Fruit fly (Drosophila melanogaster) whole organism, prepupa: ENCODE measurements around the gene Sdhaf3.
A peak's percentile ranks its signal among the peaks of the same experiment; 100 is the strongest.

ENCODE experiments used
- Blimp-1 ChIP-seq: fragments of 200-800 bp; sonication (Bioruptor generic); optimal IDR thresholded peaks from 3 replicates; lab custom pipeline; 2017; ENCODE audit warnings: missing biosample characterization, missing genetic modification characterization, mild to moderate bottlenecking, moderate library complexity, missing genetic modification reagents
- CG10631 ChIP-seq: fragments of 200-800 bp; sonication (Bioruptor generic); optimal IDR thresholded peaks from 2 replicates; lab custom pipeline; 2016; ENCODE audit warnings: missing biosample characterization, missing genetic modification characterization
- CG10669 ChIP-seq: fragments of 200-800 bp; sonication (Bioruptor generic); optimal IDR thresholded peaks from 3 replicates; lab custom pipeline; 2018; ENCODE audit warnings: missing biosample characterization, mild to moderate bottlenecking, missing genetic modification characterization, moderate library complexity
- CG11294 ChIP-seq: fragments of 200-800 bp; sonication (Bioruptor generic); IDR thresholded peaks from 2 replicates; pipeline ENCODE4 v1.3.6; 2022; ENCODE audit warnings: missing biosample characterization, missing genetic modification characterization
- CG11762 ChIP-seq: fragments of 200-800 bp; sonication (Bioruptor generic); optimal IDR thresholded peaks from 3 replicates; lab custom pipeline; 2016; ENCODE audit warnings: missing biosample characterization, missing genetic modification characterization; ENCODE audit not compliant: insufficient read depth
- CG11902 ChIP-seq: fragments of 200-800 bp; sonication (Bioruptor generic); optimal IDR thresholded peaks from 3 replicates; lab custom pipeline; 2016; ENCODE audit warnings: missing biosample characterization, missing genetic modification characterization
- CG15336 ChIP-seq: fragments of 200-800 bp; sonication (Bioruptor generic); IDR thresholded peaks from 2 replicates; pipeline ENCODE4 v1.3.6; 2022; ENCODE audit warnings: missing biosample characterization, missing genetic modification characterization
- CG1621 ChIP-seq: fragments of 200-800 bp; sonication (Bioruptor generic); optimal IDR thresholded peaks from 3 replicates; lab custom pipeline; 2018; ENCODE audit warnings: missing biosample characterization, mild to moderate bottlenecking, missing genetic modification characterization
- CG16779 ChIP-seq: fragments of 200-800 bp; sonication (Bioruptor generic); optimal IDR thresholded peaks from 3 replicates; lab custom pipeline; 2017; ENCODE audit warnings: missing biosample characterization, mild to moderate bottlenecking, missing genetic modification characterization
- CG3032 ChIP-seq: fragments of 200-800 bp; optimal IDR thresholded peaks from 2 replicates; lab custom pipeline; 2019; ENCODE audit warnings: missing biosample characterization, mild to moderate bottlenecking, missing genetic modification characterization, moderate library complexity
- CG31627 ChIP-seq: fragments of 200-800 bp; sonication (Bioruptor generic); optimal IDR thresholded peaks from 3 replicates; lab custom pipeline; 2016; ENCODE audit warnings: missing biosample characterization, missing genetic modification characterization
- CG32006 ChIP-seq: fragments of 200-800 bp; sonication (Bioruptor generic); optimal IDR thresholded peaks from 3 replicates; lab custom pipeline; 2017; ENCODE audit warnings: missing biosample characterization, mild to moderate bottlenecking, missing genetic modification characterization
- CG34406 ChIP-seq: fragments of 200-800 bp; sonication (Bioruptor generic); optimal IDR thresholded peaks from 3 replicates; lab custom pipeline; 2016; ENCODE audit warnings: missing biosample characterization, missing genetic modification characterization
- CG3919 ChIP-seq: fragments of 200-800 bp; sonication (Bioruptor generic); optimal IDR thresholded peaks from 3 replicates; lab custom pipeline; 2016; ENCODE audit warnings: missing biosample characterization, missing genetic modification characterization
- CG4318 ChIP-seq: fragments of 200-800 bp; sonication (Bioruptor generic); optimal IDR thresholded peaks from 3 replicates; lab custom pipeline; 2017; ENCODE audit warnings: missing biosample characterization, mild to moderate bottlenecking, missing genetic modification characterization
- CG6163 ChIP-seq: fragments of 200-800 bp; sonication (Bioruptor generic); IDR thresholded peaks from 3 replicates; pipeline ENCODE4 v1.3.6; 2022; ENCODE audit warnings: missing biosample characterization, missing genetic modification characterization
- CG6792 ChIP-seq: fragments of 200-800 bp; sonication (Bioruptor generic); optimal IDR thresholded peaks from 3 replicates; lab custom pipeline; 2016; ENCODE audit warnings: missing biosample characterization, missing genetic modification characterization
- CG6808 ChIP-seq: fragments of 200-800 bp; sonication (Bioruptor generic); optimal IDR thresholded peaks from 3 replicates; lab custom pipeline; 2017; ENCODE audit warnings: missing biosample characterization, missing genetic modification characterization, mild to moderate bottlenecking, moderate library complexity, missing genetic modification reagents
- CG6854 ChIP-seq: fragments of 200-800 bp; sonication (Bioruptor generic); optimal IDR thresholded peaks from 2 replicates; lab custom pipeline; 2017; ENCODE audit warnings: missing biosample characterization, mild to moderate bottlenecking, missing genetic modification characterization
- CG7368 ChIP-seq: fragments of 200-800 bp; sonication (Bioruptor generic); optimal IDR thresholded peaks from 3 replicates; lab custom pipeline; 2016; ENCODE audit warnings: missing biosample characterization, missing genetic modification characterization
- CG8119 ChIP-seq: fragments of 200-800 bp; sonication (Bioruptor generic); IDR thresholded peaks from 3 replicates; pipeline ENCODE4 v1.3.6; 2022; ENCODE audit warnings: missing biosample characterization, missing genetic modification characterization
- CG8319 ChIP-seq: fragments of 200-800 bp; sonication (Bioruptor generic); optimal IDR thresholded peaks from 3 replicates; lab custom pipeline; 2016; ENCODE audit warnings: missing biosample characterization, missing genetic modification characterization
- CG8632 ChIP-seq: fragments of 200-800 bp; sonication (Bioruptor generic); optimal IDR thresholded peaks from 3 replicates; lab custom pipeline; 2016; ENCODE audit warnings: missing biosample characterization, missing genetic modification characterization
- CG9139 ChIP-seq: fragments of 200-800 bp; sonication (Bioruptor generic); optimal IDR thresholded peaks from 3 replicates; lab custom pipeline; 2017; ENCODE audit warnings: missing biosample characterization, mild to moderate bottlenecking, missing genetic modification characterization
- Eip78C ChIP-seq: fragments of 200-800 bp; sonication (Bioruptor generic); peaks from one replicate; lab custom pipeline; 2016; ENCODE audit warnings: missing biosample characterization, missing genetic modification characterization
- Eip93F ChIP-seq: fragments of 200-800 bp; sonication (Bioruptor generic); optimal IDR thresholded peaks from 2 replicates; lab custom pipeline; 2016; ENCODE audit warnings: missing biosample characterization, mild to moderate bottlenecking, missing genetic modification characterization
- Ets21C ChIP-seq: fragments of 200-800 bp; sonication (Bioruptor generic); optimal IDR thresholded peaks from 3 replicates; lab custom pipeline; 2016; ENCODE audit warnings: missing biosample characterization, missing genetic modification characterization
- Ets96B ChIP-seq: fragments of 200-800 bp; optimal IDR thresholded peaks from 2 replicates; lab custom pipeline; 2019; ENCODE audit warnings: missing biosample characterization, mild to moderate bottlenecking, missing genetic modification characterization, moderate library complexity
- Gug ChIP-seq: fragments of 200-800 bp; sonication (Bioruptor generic); IDR thresholded peaks from 2 replicates; pipeline ENCODE4 v1.3.6; 2022; ENCODE audit warnings: missing biosample characterization, missing genetic modification characterization
- Hr38 ChIP-seq: sonication (Bioruptor generic); optimal IDR thresholded peaks from 2 replicates; lab custom pipeline; 2016; ENCODE audit warnings: missing biosample characterization, missing genetic modification characterization
- Hr4 ChIP-seq: fragments of 200-800 bp; sonication (Bioruptor generic); optimal IDR thresholded peaks from 3 replicates; lab custom pipeline; 2016; ENCODE audit warnings: missing biosample characterization, missing genetic modification characterization
- OdsH ChIP-seq: fragments of 200-800 bp; sonication (Bioruptor generic); optimal IDR thresholded peaks from 3 replicates; lab custom pipeline; 2016; ENCODE audit warnings: missing biosample characterization, missing genetic modification characterization
- Smox ChIP-seq: fragments of 200-800 bp; sonication (Bioruptor generic); optimal IDR thresholded peaks from 3 replicates; lab custom pipeline; 2016; ENCODE audit warnings: missing biosample characterization, missing genetic modification characterization
- Sox102F ChIP-seq: fragments of 200-800 bp; sonication (Bioruptor generic); optimal IDR thresholded peaks from 2 replicates; lab custom pipeline; 2016; ENCODE audit warnings: missing biosample characterization, mild to moderate bottlenecking, missing genetic modification characterization
- Sox14 ChIP-seq: fragments of 200-800 bp; sonication (Bioruptor generic); optimal IDR thresholded peaks from 3 replicates; lab custom pipeline; 2016; ENCODE audit warnings: missing biosample characterization, missing genetic modification characterization
- Sox15 ChIP-seq: fragments of 200-800 bp; sonication (Bioruptor generic); optimal IDR thresholded peaks from 3 replicates; lab custom pipeline; 2016; ENCODE audit warnings: missing biosample characterization, missing genetic modification characterization
- achi ChIP-seq: fragments of 200-800 bp; sonication (Bioruptor generic); optimal IDR thresholded peaks from 3 replicates; lab custom pipeline; 2016; ENCODE audit warnings: missing biosample characterization, missing genetic modification characterization
- acj6 ChIP-seq: fragments of 200-800 bp; sonication (Bioruptor generic); optimal IDR thresholded peaks from 3 replicates; lab custom pipeline; 2016; ENCODE audit warnings: missing biosample characterization, missing genetic modification characterization
- dsx ChIP-seq: fragments of 200-800 bp; optimal IDR thresholded peaks from 3 replicates; lab custom pipeline; 2019; ENCODE audit warnings: missing biosample characterization, mild to moderate bottlenecking, missing genetic modification characterization, moderate library complexity; ENCODE audit not compliant: poor library complexity, severe bottlenecking
- eg ChIP-seq: fragments of 200-800 bp; sonication (Bioruptor generic); IDR thresholded peaks from 3 replicates; pipeline ENCODE4 v1.3.6; 2022; ENCODE audit warnings: missing biosample characterization, missing genetic modification characterization
- esn ChIP-seq: fragments of 200-800 bp; sonication (Bioruptor generic); optimal IDR thresholded peaks from 2 replicates; lab custom pipeline; 2016; ENCODE audit warnings: missing biosample characterization, mild to moderate bottlenecking, missing genetic modification characterization, moderate library complexity
- fd59A ChIP-seq: fragments of 200-800 bp; sonication (Bioruptor generic); optimal IDR thresholded peaks from 2 replicates; lab custom pipeline; 2017; ENCODE audit warnings: missing biosample characterization, mild to moderate bottlenecking, missing genetic modification characterization, missing genetic modification reagents
- fd85E ChIP-seq: fragments of 200-800 bp; sonication (Bioruptor generic); optimal IDR thresholded peaks from 3 replicates; lab custom pipeline; 2016; ENCODE audit warnings: missing biosample characterization, missing genetic modification characterization
- fkh ChIP-seq: fragments of 200-800 bp; sonication (Bioruptor generic); optimal IDR thresholded peaks from 3 replicates; lab custom pipeline; 2017; ENCODE audit warnings: missing biosample characterization, mild to moderate bottlenecking, missing genetic modification characterization, moderate library complexity
- lz ChIP-seq: fragments of 200-800 bp; sonication (Bioruptor generic); optimal IDR thresholded peaks from 3 replicates; lab custom pipeline; 2016; ENCODE audit warnings: missing biosample characterization, missing genetic modification characterization
- net ChIP-seq: fragments of 200-800 bp; sonication (Bioruptor generic); optimal IDR thresholded peaks from 3 replicates; lab custom pipeline; 2016; ENCODE audit warnings: missing biosample characterization, missing genetic modification characterization
- pdm3 ChIP-seq: fragments of 200-800 bp; sonication (Bioruptor generic); optimal IDR thresholded peaks from 3 replicates; lab custom pipeline; 2016; ENCODE audit warnings: missing biosample characterization, missing genetic modification characterization
- salr ChIP-seq, 2 experiments: fragments of 200-800 bp; sonication (Bioruptor generic); optimal IDR thresholded peaks; 3 replicates each; lab custom pipeline; 2016 to 2018; ENCODE audit warnings: missing biosample characterization in 2 of 2, missing genetic modification characterization in 2 of 2, mild to moderate bottlenecking in 1 of 2
- spab ChIP-seq: fragments of 200-800 bp; sonication (Bioruptor generic); optimal IDR thresholded peaks from 2 replicates; lab custom pipeline; 2017; ENCODE audit warnings: missing biosample characterization, mild to moderate bottlenecking, missing genetic modification characterization, missing genetic modification reagents
- ss ChIP-seq, 2 experiments: fragments of 200-800 bp; sonication (Bioruptor generic); optimal IDR thresholded peaks; 2 replicates in 1 of 2; 3 replicates in 1 of 2; lab custom pipeline; 2017 to 2018; ENCODE audit warnings: mild to moderate bottlenecking in 2 of 2, missing biosample characterization in 2 of 2, missing genetic modification characterization in 2 of 2, moderate library complexity in 1 of 2
- topi ChIP-seq: fragments of 200-800 bp; sonication (Bioruptor generic); optimal IDR thresholded peaks from 3 replicates; lab custom pipeline; 2016; ENCODE audit warnings: missing biosample characterization, missing genetic modification characterization
- vri ChIP-seq: fragments of 200-800 bp; sonication (Bioruptor generic); optimal IDR thresholded peaks from 3 replicates; lab custom pipeline; 2016; ENCODE audit warnings: missing biosample characterization, mild to moderate bottlenecking, missing genetic modification characterization

Sdhaf3 gene

dm6 chr3R:16524178-16524577, 41.9 kb upstream of the Sdhaf3 start:
- peak; percentile 73 for TF ChIP-seq spab (GFP tag; lab: Kevin White, UChicago)
- peak; percentile 48 for TF ChIP-seq Ets21C
- no peak for TF ChIP-seq Hr38 (GFP tag; lab: Kevin White, UChicago)
- TF ChIP-seq OdsH: peak; percentile 59
- TF ChIP-seq eg: peak; percentile 87
- TF ChIP-seq fd59A (GFP tag; lab: Kevin White, UChicago): no peak
- TF ChIP-seq CG10631 (GFP tag; lab: Kevin White, UChicago): peak; percentile 75
- peak; percentile 64 for TF ChIP-seq lz (GFP tag; lab: Kevin White, UChicago)
- peak; percentile 57 for TF ChIP-seq acj6 (GFP tag; lab: Kevin White, UChicago)
- TF ChIP-seq CG11294 (GFP tag; lab: Robert Waterston, UW): peak; percentile 71
- TF ChIP-seq CG11762 (GFP tag; lab: Kevin White, UChicago): peak; percentile 84
- peak; percentile 10 to 82 for TF ChIP-seq ss (GFP tag; optimal IDR thresholded peaks at IDR 0.05; lab: Kevin White, UChicago)
- no peak for TF ChIP-seq CG1621 (tag; lab: Kevin White, UChicago)
- TF ChIP-seq salr (GFP tag; optimal IDR thresholded peaks at IDR 0.05; lab: Kevin White, UChicago): peak in 1 of 2 experiments; percentile 66
- peak; percentile 81 for TF ChIP-seq CG10669 (GFP tag; lab: Kevin White, UChicago)
- TF ChIP-seq CG9139 (GFP tag; lab: Kevin White, UChicago): no peak
- no peak for TF ChIP-seq CG6854 (GFP tag; lab: Kevin White, UChicago)
- no peak for TF ChIP-seq vri (GFP tag; lab: Kevin White, UChicago)
- TF ChIP-seq dsx (GFP tag; lab: Kevin White, UChicago): peak; percentile 83
- peak; percentile 36 for TF ChIP-seq CG31627 (GFP tag; lab: Kevin White, UChicago)
- peak; percentile 28 for TF ChIP-seq CG7368 (GFP tag; lab: Kevin White, UChicago)
- peak; percentile 5 for TF ChIP-seq Sox14
- TF ChIP-seq CG3032 (tag; lab: Kevin White, UChicago): peak; percentile 83
- peak; percentile 89 for TF ChIP-seq Eip78C
- peak; percentile 55 for TF ChIP-seq CG34406 (GFP tag; lab: Kevin White, UChicago)
- peak; percentile 72 for TF ChIP-seq Hr4 (GFP tag; lab: Kevin White, UChicago)
- TF ChIP-seq CG11902 (GFP tag; lab: Kevin White, UChicago): peak; percentile 59
- TF ChIP-seq CG8119 (GFP tag; lab: Robert Waterston, UW): peak; percentile 92
- TF ChIP-seq CG16779 (tag; lab: Kevin White, UChicago): peak; percentile 40
- TF ChIP-seq Ets96B (tag; lab: Kevin White, UChicago): peak; percentile 92
- peak; percentile 48 for TF ChIP-seq CG4318
- TF ChIP-seq esn: peak; percentile 70
- no peak for TF ChIP-seq fkh
- peak; percentile 59 for TF ChIP-seq CG8632 (GFP tag; lab: Kevin White, UChicago)
- TF ChIP-seq CG32006 (GFP tag; lab: Kevin White, UChicago): peak; percentile 74
- peak; percentile 53 for TF ChIP-seq Blimp-1
- TF ChIP-seq CG6792: peak; percentile 66
- TF ChIP-seq net (GFP tag; lab: Kevin White, UChicago): peak; percentile 57
- TF ChIP-seq Smox (GFP tag; lab: Kevin White, UChicago): peak; percentile 49
- peak; percentile 82 for TF ChIP-seq CG3919 (GFP tag; lab: Kevin White, UChicago)
- peak; percentile 78 for TF ChIP-seq topi (GFP tag; lab: Kevin White, UChicago)
- TF ChIP-seq Eip93F: no peak
- TF ChIP-seq Sox102F (GFP tag; lab: Kevin White, UChicago): peak; percentile 31
- no peak for TF ChIP-seq Sox15 (GFP tag; lab: Kevin White, UChicago)
- TF ChIP-seq fd85E (GFP tag; lab: Kevin White, UChicago): peak; percentile 71
- TF ChIP-seq Gug: peak; percentile 69
- TF ChIP-seq achi: peak; percentile 68
- TF ChIP-seq CG8319 (GFP tag; lab: Kevin White, UChicago): peak; percentile 9
- TF ChIP-seq CG15336 (GFP tag; lab: Robert Waterston, UW): peak; percentile 90
- peak; percentile 94 for TF ChIP-seq CG6163 (GFP tag; lab: Robert Waterston, UW)
- TF ChIP-seq CG6808 (GFP tag; lab: Kevin White, UChicago): peak; percentile 67
- TF ChIP-seq pdm3 (GFP tag; lab: Kevin White, UChicago): peak; percentile 66
